Fruit fly (Drosophila melanogaster) whole organism, pupa: ENCODE data around the gene Tomosyn.
A peak's percentile ranks its signal among the peaks of the same experiment; 100 is the strongest.

ENCODE experiments used
- CG15710 ChIP-seq: fragments of 200-800 bp; sonication (Bioruptor generic); optimal IDR thresholded peaks from 2 replicates; lab custom pipeline; 2018; ENCODE audit warnings: missing biosample characterization, mild to moderate bottlenecking, missing genetic modification characterization, moderate library complexity
- CG17806 ChIP-seq: fragments of 200-800 bp; sonication (Bioruptor generic); optimal IDR thresholded peaks from 2 replicates; lab custom pipeline; 2018; ENCODE audit warnings: missing biosample characterization, mild to moderate bottlenecking, missing genetic modification characterization, moderate library complexity
- CG34367 ChIP-seq: fragments of 200-800 bp; sonication (Bioruptor generic); optimal IDR thresholded peaks from 2 replicates; lab custom pipeline; 2018; ENCODE audit warnings: missing biosample characterization, mild to moderate bottlenecking, missing genetic modification characterization
- CG4496 ChIP-seq: fragments of 200-800 bp; sonication (Bioruptor generic); IDR thresholded peaks from 3 replicates; pipeline ENCODE4 v1.3.6; 2022; ENCODE audit warnings: missing biosample characterization, missing genetic modification characterization
- CG8301 ChIP-seq: fragments of 200-800 bp; sonication (Bioruptor generic); optimal IDR thresholded peaks from 2 replicates; lab custom pipeline; 2018; ENCODE audit warnings: missing biosample characterization, mild to moderate bottlenecking, missing genetic modification characterization
- D1 ChIP-seq: fragments of 200-800 bp; sonication (Bioruptor generic); optimal IDR thresholded peaks from 2 replicates; lab custom pipeline; 2018; ENCODE audit warnings: missing biosample characterization, mild to moderate bottlenecking, missing genetic modification characterization, moderate library complexity
- EcR ChIP-seq: fragments of 200-800 bp; sonication (Bioruptor generic); optimal IDR thresholded peaks from 3 replicates; lab custom pipeline; 2019; ENCODE audit warnings: missing biosample characterization, missing genetic modification characterization, mild to moderate bottlenecking, moderate library complexity, missing genetic modification reagents
- Ets98B ChIP-seq: fragments of 200-800 bp; sonication (Bioruptor generic); IDR thresholded peaks from 2 replicates; pipeline ENCODE4 v1.3.6; 2022; ENCODE audit warnings: missing biosample characterization, missing genetic modification characterization
- Snoo ChIP-seq: fragments of 200-800 bp; sonication (Bioruptor generic); optimal IDR thresholded peaks from 3 replicates; lab custom pipeline; 2017; ENCODE audit warnings: missing biosample characterization, mild to moderate bottlenecking, missing genetic modification characterization, inconsistent platforms
- fd96Ca ChIP-seq: fragments of 200-800 bp; sonication (Bioruptor generic); IDR thresholded peaks from 3 replicates; pipeline ENCODE4 v1.3.6; 2022; ENCODE audit warnings: missing biosample characterization, missing genetic modification characterization
- gl ChIP-seq: fragments of 200-800 bp; sonication (Bioruptor generic); optimal IDR thresholded peaks from 2 replicates; lab custom pipeline; 2018; ENCODE audit warnings: missing biosample characterization, mild to moderate bottlenecking, missing genetic modification characterization
- rn ChIP-seq: fragments of 200-800 bp; sonication (Bioruptor generic); IDR thresholded peaks from 2 replicates; pipeline ENCODE4 v1.3.6; 2022; ENCODE audit warnings: missing biosample characterization, missing genetic modification characterization

DNA sequence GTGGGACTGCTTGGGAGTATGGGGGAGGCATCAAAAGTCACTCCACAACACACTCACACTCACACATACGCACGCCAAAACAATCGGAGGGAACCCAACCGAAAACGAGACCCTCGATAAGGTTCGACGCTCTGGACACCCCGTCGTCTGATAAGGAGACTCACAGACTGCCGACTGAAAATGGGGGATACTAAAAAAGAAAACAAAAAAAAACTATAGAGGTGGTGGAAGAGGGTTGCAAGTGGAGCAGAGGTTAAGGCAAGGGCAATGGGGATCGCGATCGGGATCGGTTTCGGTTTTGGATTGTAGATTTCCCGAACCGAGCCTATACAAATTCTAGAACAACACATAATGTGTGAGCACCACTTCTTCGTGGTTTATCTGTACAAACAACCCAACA is 37.3 kb downstream of the Tomosyn start:
- TF ChIP-seq Snoo (no peak), fd96Ca (no peak), rn (GFP tag; lab: Robert Waterston, UW) (no peak), CG4496 (GFP tag; lab: Robert Waterston, UW) (no peak), CG34367 (no peak), Ets98B (GFP tag; lab: Robert Waterston, UW) (no peak), CG17806 (tag; lab: Kevin White, UChicago) (no peak), CG8301 (tag; lab: Kevin White, UChicago) (no peak), CG15710 (tag; lab: Kevin White, UChicago) (no peak), D1 (tag; lab: Kevin White, UChicago) (no peak), gl (tag; lab: Kevin White, UChicago) (no peak), EcR (GFP tag; lab: Kevin White, UChicago) (peak; percentile 12)
